Worm (Caenorhabditis elegans) whole organism, young adult: ENCODE data around the gene his-69.

Source experiments
- B0035.1 ChIP-seq: sonication (generic microtip); optimal IDR thresholded peaks from 2 replicates; lab custom pipeline; 2016; ENCODE audit warnings: missing genetic modification characterization, mild to moderate bottlenecking, missing compliant biosample characterization, missing genotype, missing genetic modification reagents
- B0261.1 ChIP-seq: sonication (generic microtip); optimal IDR thresholded peaks from 2 replicates; lab custom pipeline; 2016; ENCODE audit warnings: mild to moderate bottlenecking, missing genetic modification characterization, moderate library complexity, missing compliant biosample characterization
- D2030.7 ChIP-seq: fragments of 200-800 bp; sonication (Bioruptor generic); IDR thresholded peaks from 2 replicates; pipeline ENCODE4 v1.3.6; 2022; ENCODE audit warnings: missing genetic modification reagents, missing genetic modification characterization, missing compliant biosample characterization
- F33H1.4 ChIP-seq: fragments of 200-800 bp; sonication (Bioruptor generic); IDR thresholded peaks from 2 replicates; pipeline ENCODE4 v1.3.6; 2022; ENCODE audit warnings: missing genetic modification reagents, missing genetic modification characterization, missing compliant biosample characterization
- F39B2.1 ChIP-seq: fragments of 200-800 bp; sonication (Bioruptor generic); IDR thresholded peaks from 2 replicates; pipeline ENCODE4 v1.3.6; 2022; ENCODE audit warnings: missing genetic modification reagents, missing genetic modification characterization, missing compliant biosample characterization
- K12H6.12 ChIP-seq: fragments of 200-800 bp; sonication (Bioruptor generic); optimal IDR thresholded peaks from 2 replicates; lab custom pipeline; 2018; ENCODE audit warnings: mild to moderate bottlenecking, missing genetic modification characterization, missing compliant biosample characterization
- T26A5.8 ChIP-seq: sonication (generic microtip); optimal IDR thresholded peaks from 2 replicates; lab custom pipeline; 2016; ENCODE audit warnings: missing genetic modification characterization, missing compliant biosample characterization
- Y53F4B.3 ChIP-seq: fragments of 200-800 bp; sonication (Bioruptor generic); IDR thresholded peaks from 2 replicates; pipeline ENCODE4 v1.3.6; 2022; ENCODE audit warnings: missing genetic modification reagents, missing genetic modification characterization, missing compliant biosample characterization
- Y95B8A.8 ChIP-seq: fragments of 200-800 bp; sonication (Bioruptor generic); IDR thresholded peaks from 2 replicates; pipeline ENCODE4 v1.3.6; 2022; ENCODE audit warnings: missing genetic modification reagents, missing genetic modification characterization, missing compliant biosample characterization
- ZK185.1 ChIP-seq: sonication (generic microtip); optimal IDR thresholded peaks from 2 replicates; lab custom pipeline; 2016; ENCODE audit warnings: mild to moderate bottlenecking, missing genetic modification characterization, missing compliant biosample characterization; ENCODE audit not compliant: poor library complexity, severe bottlenecking
- atf-7 ChIP-seq: sonication (generic microtip); optimal IDR thresholded peaks from 2 replicates; lab custom pipeline; 2017; ENCODE audit warnings: mild to moderate bottlenecking, missing genetic modification characterization, missing compliant biosample characterization
- attf-6 ChIP-seq: fragments of 200-800 bp; sonication (Bioruptor generic); IDR thresholded peaks from 2 replicates; pipeline ENCODE4 v1.3.6; 2022; ENCODE audit warnings: missing genetic modification reagents, missing genetic modification characterization, missing compliant biosample characterization
- bed-2 ChIP-seq: fragments of 200-800 bp; sonication (Bioruptor generic); IDR thresholded peaks from 2 replicates; pipeline ENCODE4 v1.3.6; 2022; ENCODE audit warnings: missing genetic modification reagents, missing genetic modification characterization, missing compliant biosample characterization
- ceh-27 ChIP-seq: fragments of 200-800 bp; sonication (Bioruptor generic); optimal IDR thresholded peaks from 2 replicates; lab custom pipeline; 2018; ENCODE audit warnings: mild to moderate bottlenecking, missing genetic modification characterization, moderate library complexity, missing compliant biosample characterization
- dox-1 ChIP-seq: fragments of 200-800 bp; sonication (Bioruptor generic); IDR thresholded peaks from 2 replicates; pipeline ENCODE4 v1.3.6; 2022; ENCODE audit warnings: missing genetic modification reagents, missing genetic modification characterization, missing compliant biosample characterization
- egl-18 ChIP-seq: fragments of 200-800 bp; sonication (Bioruptor generic); IDR thresholded peaks from 2 replicates; pipeline ENCODE4 v1.3.6; 2022; ENCODE audit warnings: missing genetic modification reagents, missing genetic modification characterization, missing compliant biosample characterization
- egrh-3 ChIP-seq: fragments of 200-800 bp; sonication (Bioruptor generic); IDR thresholded peaks from 2 replicates; pipeline ENCODE4 v1.3.6; 2022; ENCODE audit warnings: missing genetic modification reagents, missing genetic modification characterization, missing compliant biosample characterization
- fkh-3 ChIP-seq: sonication (generic microtip); optimal IDR thresholded peaks from 2 replicates; lab custom pipeline; 2016; ENCODE audit warnings: mild to moderate bottlenecking, missing genetic modification characterization, missing compliant biosample characterization
- hlh-26 ChIP-seq: fragments of 200-800 bp; sonication (Bioruptor generic); conservative IDR thresholded peaks from 2 replicates; pipeline ENCODE4 v1.3.6; 2022; ENCODE audit warnings: missing genetic modification reagents, missing genetic modification characterization, missing compliant biosample characterization
- hmg-20 ChIP-seq: fragments of 200-800 bp; sonication (Bioruptor generic); IDR thresholded peaks from 2 replicates; pipeline ENCODE4 v1.3.6; 2022; ENCODE audit warnings: missing genetic modification reagents, missing genetic modification characterization, missing compliant biosample characterization
- lag-1 ChIP-seq: fragments of 200-800 bp; sonication (Bioruptor generic); IDR thresholded peaks from 2 replicates; pipeline ENCODE4 v1.3.6; 2022; ENCODE audit warnings: missing genetic modification reagents, missing genetic modification characterization, missing compliant biosample characterization
- lin-26 ChIP-seq: fragments of 200-800 bp; sonication (Bioruptor generic); IDR thresholded peaks from 2 replicates; pipeline ENCODE4 v1.3.6; 2022; ENCODE audit warnings: missing genetic modification reagents, missing genetic modification characterization, missing compliant biosample characterization
- lin-35 ChIP-seq, 3 experiments: fragments of 150-350 bp in 2 of 3; sonication (generic microtip) in 1 of 3; optimal IDR thresholded peaks; 2 replicates each; lab custom pipeline; 2014 to 2018; ENCODE audit warnings: missing biosample characterization in 3 of 3, missing genetic modification characterization in 3 of 3, missing genetic modification reagents in 3 of 3
- lin-40 ChIP-seq: sonication (generic microtip); optimal IDR thresholded peaks from 2 replicates; lab custom pipeline; 2016; ENCODE audit warnings: missing genetic modification characterization, mild to moderate bottlenecking, missing compliant biosample characterization, missing genotype, missing genetic modification reagents
- lin-54 ChIP-seq: fragments of 200-800 bp; sonication (Bioruptor generic); optimal IDR thresholded peaks from 2 replicates; lab custom pipeline; 2018; ENCODE audit warnings: mild to moderate bottlenecking, missing genetic modification characterization, missing compliant biosample characterization
- lsl-1 ChIP-seq: fragments of 200-800 bp; sonication (Bioruptor generic); optimal IDR thresholded peaks from 2 replicates; lab custom pipeline; 2018; ENCODE audit warnings: mild to moderate bottlenecking, missing genetic modification characterization, moderate library complexity, missing compliant biosample characterization
- lsy-27 ChIP-seq: sonication (generic microtip); optimal IDR thresholded peaks from 2 replicates; lab custom pipeline; 2017; ENCODE audit warnings: missing genetic modification characterization, mild to moderate bottlenecking, missing compliant biosample characterization, antibody characterized with exemption, missing genotype, borderline replicate concordance; ENCODE audit not compliant: insufficient read depth
- madf-3 ChIP-seq: fragments of 200-800 bp; sonication (Bioruptor generic); IDR thresholded peaks from 2 replicates; pipeline ENCODE4 v1.3.6; 2022; ENCODE audit warnings: missing genetic modification reagents, missing genetic modification characterization, missing compliant biosample characterization
- mcd-1 ChIP-seq: fragments of 200-800 bp; sonication (Bioruptor generic); IDR thresholded peaks from 2 replicates; pipeline ENCODE4 v1.3.6; 2022; ENCODE audit warnings: missing genetic modification reagents, missing genetic modification characterization, missing compliant biosample characterization
- nfya-1 ChIP-seq: sonication (generic microtip); optimal IDR thresholded peaks from 2 replicates; lab custom pipeline; 2017; ENCODE audit warnings: antibody characterized with exemption, missing compliant biosample characterization, missing genetic modification characterization, borderline replicate concordance; ENCODE audit not compliant: insufficient read depth
- nhr-179 ChIP-seq: sonication (generic microtip); optimal IDR thresholded peaks from 2 replicates; lab custom pipeline; 2016; ENCODE audit warnings: mild to moderate bottlenecking, missing genetic modification characterization, missing compliant biosample characterization
- nhr-27 ChIP-seq: fragments of 200-800 bp; sonication (Bioruptor generic); optimal IDR thresholded peaks from 2 replicates; lab custom pipeline; 2018; ENCODE audit warnings: mild to moderate bottlenecking, missing genetic modification characterization, moderate library complexity, missing compliant biosample characterization
- nhr-90 ChIP-seq: sonication (generic microtip); optimal IDR thresholded peaks from 2 replicates; lab custom pipeline; 2016; ENCODE audit warnings: missing genotype, mild to moderate bottlenecking, missing genetic modification characterization, missing compliant biosample characterization
- pha-4 ChIP-seq: fragments of 150-350 bp; sonication (generic microtip); optimal IDR thresholded peaks from 2 replicates; lab custom pipeline; 2014; ENCODE audit warnings: missing biosample characterization, missing genetic modification reagents, missing genetic modification characterization
- repo-1 ChIP-seq: sonication (generic microtip); optimal IDR thresholded peaks from 2 replicates; lab custom pipeline; 2017; ENCODE audit warnings: mild to moderate bottlenecking, missing genetic modification characterization, missing compliant biosample characterization
- rpc-1 ChIP-seq, 2 experiments: fragments of 150-350 bp in 1 of 2; sonication (generic microtip) in 1 of 2; optimal IDR thresholded peaks; 2 replicates each; lab custom pipeline; 2014 to 2018; ENCODE audit warnings: missing biosample characterization in 1 of 2, missing genetic modification characterization in 1 of 2, missing genetic modification reagents in 1 of 2, missing genotype in 1 of 2
- sea-2 ChIP-seq: fragments of 200-800 bp; sonication (Bioruptor generic); IDR thresholded peaks from 2 replicates; pipeline ENCODE4 v1.3.6; 2022; ENCODE audit warnings: missing genetic modification characterization, missing compliant biosample characterization
- snpc-1.1 ChIP-seq: sonication (generic microtip); optimal IDR thresholded peaks from 2 replicates; lab custom pipeline; 2017; ENCODE audit warnings: missing genetic modification characterization, mild to moderate bottlenecking, missing compliant biosample characterization, antibody characterized with exemption, moderate library complexity, missing genotype, missing genetic modification reagents; ENCODE audit not compliant: insufficient read depth
- tlf-1 ChIP-seq: fragments of 200-800 bp; sonication (Bioruptor generic); optimal IDR thresholded peaks from 2 replicates; lab custom pipeline; 2018; ENCODE audit warnings: mild to moderate bottlenecking, missing genetic modification characterization, missing compliant biosample characterization
- xnd-1 ChIP-seq: sonication (generic microtip); optimal IDR thresholded peaks from 2 replicates; lab custom pipeline; 2016; ENCODE audit warnings: missing genotype, missing genetic modification reagents, missing genetic modification characterization, missing compliant biosample characterization
- ztf-25 ChIP-seq: fragments of 200-800 bp; sonication (Bioruptor generic); IDR thresholded peaks from 2 replicates; pipeline ENCODE4 v1.3.6; 2022; ENCODE audit warnings: missing genetic modification reagents, missing genetic modification characterization, missing compliant biosample characterization
- ztf-26 ChIP-seq: sonication (generic microtip); optimal IDR thresholded peaks from 2 replicates; lab custom pipeline; 2017; ENCODE audit warnings: missing genetic modification characterization, missing compliant biosample characterization
- ztf-28 ChIP-seq: fragments of 200-800 bp; sonication (Bioruptor generic); IDR thresholded peaks from 2 replicates; pipeline ENCODE4 v1.3.6; 2022; ENCODE audit warnings: missing genetic modification reagents, missing genetic modification characterization, missing compliant biosample characterization
- ztf-6 ChIP-seq: fragments of 200-800 bp; sonication (Bioruptor generic); IDR thresholded peaks from 2 replicates; pipeline ENCODE4 v1.3.6; 2022; ENCODE audit warnings: missing genetic modification reagents, missing genetic modification characterization, missing compliant biosample characterization

Gene his-69

ce11 chrIII:4018095-4018498 is 40.4 kb downstream of the his-69 start (continued):
- peak; percentile 64 for TF ChIP-seq ceh-27
- TF ChIP-seq K12H6.12 = peak; percentile 83
- TF ChIP-seq D2030.7 (GFP tag; lab: Robert Waterston, UW) = no peak
- no peak for TF ChIP-seq sea-2
- TF ChIP-seq T26A5.8 (tag; lab: Kevin White, UChicago) = no peak

ce11 chrIII:4017527-4017926 is 41.0 kb downstream of the his-69 start, which contains the start of gene tbb-2:
TSS of gene tbb-2 (minus strand) at chrIII:4017627.
- TF ChIP-seq ztf-28 (GFP tag; lab: Robert Waterston, UW) = no peak
- TF ChIP-seq madf-3 (GFP tag; lab: Robert Waterston, UW) = 0 out of 2 replicates have a peak, but pooled peaks have one; percentile 14

- TF ChIP-seq nhr-179 (tag; lab: Kevin White, UChicago) (no peak), fkh-3 (tag; lab: Kevin White, UChicago) (peak; percentile 46), atf-7 (tag; lab: Kevin White, UChicago) (peak; percentile 43), egrh-3 (GFP tag; lab: Robert Waterston, UW) (no peak), xnd-1 (tag; lab: Kevin White, UChicago) (peak; percentile 49), Y53F4B.3 (GFP tag; lab: Robert Waterston, UW) (no peak), F33H1.4 (GFP tag; lab: Robert Waterston, UW) (no peak), rpc-1 (optimal IDR thresholded peaks at IDR 0.05; lab: Kevin White, UChicago) (no peak), rpc-1 (tag; optimal IDR thresholded peaks at IDR 0.05; lab: Kevin White, UChicago) (peak; percentile 2), bed-2 (GFP tag; lab: Robert Waterston, UW) (no peak), lin-54 (GFP tag; lab: Kevin White, UChicago) (peak; percentile 66), ztf-6 (no peak), egl-18 (GFP tag; lab: Robert Waterston, UW) (no peak), pha-4 (no peak), snpc-1.1 (tag; lab: Kevin White, UChicago) (no peak), attf-6 (GFP tag; lab: Robert Waterston, UW) (peak; percentile 82), ZK185.1 (tag; lab: Kevin White, UChicago) (no peak), ztf-26 (no peak), hmg-20 (GFP tag; lab: Robert Waterston, UW) (no peak), B0035.1 (tag; lab: Kevin White, UChicago) (peak; percentile 17), nhr-90 (tag; lab: Kevin White, UChicago) (no peak), hlh-26 (no peak), madf-3 (GFP tag; lab: Robert Waterston, UW) (peak; percentile 84), repo-1 (peak; percentile 82), nfya-1 (no peak), mcd-1 (GFP tag; lab: Robert Waterston, UW) (0 out of 2 replicates have a peak, but pooled peaks have one; percentile 9), lin-26 (peak; percentile 81), nhr-27 (tag; lab: Kevin White, UChicago) (no peak), lin-35 (GFP tag; optimal IDR thresholded peaks at IDR 0.05; lab: Kevin White, UChicago) (peak in 2 of 3 experiments; percentile 43 to 65), lag-1 (no peak), lsl-1 (GFP tag; lab: Kevin White, UChicago) (peak; percentile 7), tlf-1 (GFP tag; lab: Kevin White, UChicago) (peak; percentile 77), Y95B8A.8 (GFP tag; lab: Robert Waterston, UW) (peak; percentile 86), F39B2.1 (GFP tag; lab: Robert Waterston, UW) (no peak), lsy-27 (tag; lab: Kevin White, UChicago) (no peak), ztf-25 (no peak), dox-1 (GFP tag; lab: Robert Waterston, UW) (peak; percentile 34; the same call in 1 of the 2 replicates), B0261.1 (tag; lab: Kevin White, UChicago) (no peak), lin-40 (tag; lab: Kevin White, UChicago) (peak; percentile 54)
These were observed 43.1 kb downstream of the his-69 start for ce11 chrIII:4015382-4015986.
